Fruit fly (Drosophila melanogaster) whole organism, embryonic: ENCODE data around the gene Jhbp7.

Experiments used
- Atf3 ChIP-seq: fragments of 200-800 bp; sonication (Bioruptor generic); optimal IDR thresholded peaks from 3 replicates; lab custom pipeline; 2016; ENCODE audit warnings: missing biosample characterization, missing genetic modification characterization
- CG1024 ChIP-seq: fragments of 200-800 bp; sonication (Bioruptor generic); IDR thresholded peaks from 2 replicates; pipeline ENCODE4 v1.3.6; 2022; ENCODE audit warnings: missing biosample characterization, missing genetic modification characterization
- CG10267 ChIP-seq: fragments of 200-800 bp; sonication (Bioruptor generic); optimal IDR thresholded peaks from 2 replicates; lab custom pipeline; 2018; ENCODE audit warnings: missing biosample characterization, mild to moderate bottlenecking, missing genetic modification characterization, moderate library complexity
- CG10321 ChIP-seq: fragments of 200-800 bp; sonication (Bioruptor generic); IDR thresholded peaks from 2 replicates; pipeline ENCODE4 v1.3.6; 2022; ENCODE audit warnings: missing biosample characterization, missing genetic modification characterization
- CG12659 ChIP-seq: fragments of 200-800 bp; sonication (Bioruptor generic); optimal IDR thresholded peaks from 3 replicates; lab custom pipeline; 2017; ENCODE audit warnings: mild to moderate bottlenecking, missing biosample characterization, missing genetic modification reagents, missing genetic modification characterization
- CG13287 ChIP-seq: fragments of 200-800 bp; sonication (Bioruptor generic); IDR thresholded peaks from 2 replicates; pipeline ENCODE4 v1.3.6; 2022; ENCODE audit warnings: missing biosample characterization, missing genetic modification characterization; ENCODE audit not compliant: partially characterized antibody
- CG15601 ChIP-seq: fragments of 200-800 bp; sonication (Bioruptor generic); optimal IDR thresholded peaks from 3 replicates; lab custom pipeline; 2019; ENCODE audit warnings: missing biosample characterization, mild to moderate bottlenecking, missing genetic modification characterization, moderate library complexity
- CG17186 ChIP-seq: fragments of 200-800 bp; sonication (Bioruptor generic); optimal IDR thresholded peaks from 3 replicates; lab custom pipeline; 2017; ENCODE audit warnings: missing biosample characterization, missing genetic modification reagents, missing genetic modification characterization
- CG17829 ChIP-seq: fragments of 200-800 bp; optimal IDR thresholded peaks from 2 replicates; lab custom pipeline; 2019; ENCODE audit warnings: missing biosample characterization, mild to moderate bottlenecking, missing genetic modification characterization, moderate library complexity
- CG30020 ChIP-seq: fragments of 200-800 bp; optimal IDR thresholded peaks from 2 replicates; lab custom pipeline; 2019; ENCODE audit warnings: missing biosample characterization, mild to moderate bottlenecking, missing genetic modification characterization, moderate library complexity
- CG30403 ChIP-seq: fragments of 200-800 bp; sonication (Bioruptor generic); optimal IDR thresholded peaks from 3 replicates; lab custom pipeline; 2016; ENCODE audit warnings: missing biosample characterization, missing genetic modification characterization
- CG32532 ChIP-seq: fragments of 200-800 bp; sonication (Bioruptor generic); IDR thresholded peaks from 2 replicates; pipeline ENCODE4 v1.3.6; 2022; ENCODE audit warnings: missing biosample characterization, missing genetic modification characterization
- CG34376 ChIP-seq: fragments of 200-800 bp; sonication (Bioruptor generic); optimal IDR thresholded peaks from 2 replicates; lab custom pipeline; 2018; ENCODE audit warnings: missing biosample characterization, mild to moderate bottlenecking, missing genetic modification characterization
- CG3995 ChIP-seq: fragments of 200-800 bp; sonication (Bioruptor generic); optimal IDR thresholded peaks from 3 replicates; lab custom pipeline; 2016; ENCODE audit warnings: missing biosample characterization, missing genetic modification characterization
- CG4820 ChIP-seq: fragments of 200-800 bp; sonication (Bioruptor generic); optimal IDR thresholded peaks from 3 replicates; lab custom pipeline; 2016; ENCODE audit warnings: missing biosample characterization, missing genetic modification characterization
- CG6854 ChIP-seq: fragments of 200-800 bp; sonication (Bioruptor generic); optimal IDR thresholded peaks from 3 replicates; lab custom pipeline; 2017; ENCODE audit warnings: missing biosample characterization, mild to moderate bottlenecking, missing genetic modification characterization
- CG7556 ChIP-seq: fragments of 200-800 bp; sonication (Bioruptor generic); optimal IDR thresholded peaks from 2 replicates; lab custom pipeline; 2017; ENCODE audit warnings: missing biosample characterization, mild to moderate bottlenecking, missing genetic modification characterization
- CG7963 ChIP-seq: fragments of 200-800 bp; sonication (Bioruptor generic); IDR thresholded peaks from 3 replicates; pipeline ENCODE4 v1.3.6; 2022; ENCODE audit warnings: missing biosample characterization, missing genetic modification characterization; ENCODE audit not compliant: partially characterized antibody
- CG9797 ChIP-seq: fragments of 200-800 bp; sonication (Bioruptor generic); optimal IDR thresholded peaks from 3 replicates; lab custom pipeline; 2018; ENCODE audit warnings: missing biosample characterization, mild to moderate bottlenecking, missing genetic modification characterization
- CG9932 ChIP-seq: fragments of 200-800 bp; sonication (Bioruptor generic); IDR thresholded peaks from 2 replicates; pipeline ENCODE4 v1.3.6; 2022; ENCODE audit warnings: missing biosample characterization, missing genetic modification characterization
- CkIIα-i1 ChIP-seq: fragments of 200-800 bp; sonication (Bioruptor generic); IDR thresholded peaks from 2 replicates; pipeline ENCODE4 v1.3.6; 2022; ENCODE audit warnings: missing biosample characterization, missing genetic modification characterization
- Dp ChIP-seq: fragments of 200-800 bp; sonication (Bioruptor generic); optimal IDR thresholded peaks from 2 replicates; lab custom pipeline; 2018; ENCODE audit warnings: missing biosample characterization, mild to moderate bottlenecking, missing genetic modification characterization, moderate library complexity
- Dref ChIP-seq: fragments of 200-800 bp; sonication (Bioruptor generic); IDR thresholded peaks from 2 replicates; pipeline ENCODE4 v1.3.6; 2022; ENCODE audit warnings: missing biosample characterization, missing genetic modification characterization
- HLH4C ChIP-seq: fragments of 200-800 bp; sonication (Bioruptor generic); IDR thresholded peaks from 3 replicates; pipeline ENCODE4 v1.3.6; 2022; ENCODE audit warnings: missing biosample characterization, missing genetic modification characterization; ENCODE audit not compliant: partially characterized antibody
- Hr51 ChIP-seq, 2 experiments: fragments of 200-800 bp; sonication (Bioruptor generic); optimal IDR thresholded peaks; 2 replicates in 1 of 2; 3 replicates in 1 of 2; lab custom pipeline; 2016 to 2018; ENCODE audit warnings: missing biosample characterization in 2 of 2, missing genetic modification characterization in 2 of 2, mild to moderate bottlenecking in 1 of 2, moderate library complexity in 1 of 2
- Med ChIP-seq: fragments of 200-800 bp; sonication (Bioruptor generic); peaks from one replicate; lab custom pipeline; 2016; ENCODE audit warnings: missing biosample characterization, missing genetic modification characterization, mild to moderate bottlenecking, inconsistent platforms, moderate library complexity
- Meics ChIP-seq: fragments of 200-800 bp; sonication (Bioruptor generic); optimal IDR thresholded peaks from 2 replicates; lab custom pipeline; 2017; ENCODE audit warnings: missing biosample characterization, mild to moderate bottlenecking, missing genetic modification characterization
- Nf-YC ChIP-seq: fragments of 200-800 bp; optimal IDR thresholded peaks from 3 replicates; lab custom pipeline; 2019; ENCODE audit warnings: missing biosample characterization, mild to moderate bottlenecking, missing genetic modification characterization, moderate library complexity
- PHDP ChIP-seq: fragments of 200-800 bp; sonication (Bioruptor generic); optimal IDR thresholded peaks from 3 replicates; lab custom pipeline; 2018; ENCODE audit warnings: missing biosample characterization, mild to moderate bottlenecking, missing genetic modification characterization, moderate library complexity
- Rx ChIP-seq: fragments of 200-800 bp; sonication (Bioruptor generic); IDR thresholded peaks from 2 replicates; pipeline ENCODE4 v1.3.6; 2022; ENCODE audit warnings: missing biosample characterization, missing genetic modification characterization
- Scr ChIP-seq: fragments of 200-800 bp; sonication (Bioruptor generic); IDR thresholded peaks from 2 replicates; pipeline ENCODE4 v1.3.6; 2022; ENCODE audit warnings: missing biosample characterization, missing genetic modification characterization; ENCODE audit not compliant: partially characterized antibody
- Sin3A ChIP-seq: fragments of >200 bp; optimal IDR thresholded peaks from 2 replicates; lab custom pipeline; 2018
- Six4 ChIP-seq: fragments of 200-800 bp; sonication (Bioruptor generic); optimal IDR thresholded peaks from 2 replicates; lab custom pipeline; 2016; ENCODE audit warnings: missing biosample characterization, missing genetic modification characterization
- amos ChIP-seq: fragments of 200-800 bp; sonication (Bioruptor generic); IDR thresholded peaks from 2 replicates; pipeline ENCODE4 v1.3.6; 2022; ENCODE audit warnings: missing biosample characterization, missing genetic modification characterization; ENCODE audit not compliant: partially characterized antibody
- bbx ChIP-seq: fragments of 200-800 bp; sonication (Bioruptor generic); IDR thresholded peaks from 2 replicates; pipeline ENCODE4 v1.3.6; 2022; ENCODE audit warnings: missing biosample characterization, missing genetic modification characterization; ENCODE audit not compliant: partially characterized antibody
- corto ChIP-seq: fragments of 200-800 bp; sonication (Bioruptor generic); optimal IDR thresholded peaks from 2 replicates; lab custom pipeline; 2016; ENCODE audit warnings: missing biosample characterization, mild to moderate bottlenecking, missing genetic modification characterization, moderate library complexity
- dati ChIP-seq: fragments of 200-800 bp; sonication (Bioruptor generic); IDR thresholded peaks from 2 replicates; pipeline ENCODE4 v1.3.6; 2022; ENCODE audit warnings: missing biosample characterization, missing genetic modification characterization
- grau ChIP-seq: fragments of 200-800 bp; optimal IDR thresholded peaks from 3 replicates; lab custom pipeline; 2019; ENCODE audit warnings: missing biosample characterization, mild to moderate bottlenecking, missing genetic modification characterization, moderate library complexity
- h ChIP-seq: fragments of >200 bp; optimal IDR thresholded peaks from 2 replicates; lab custom pipeline; 2017
- hb ChIP-seq: fragments of 200-800 bp; sonication (Bioruptor generic); IDR thresholded peaks from 3 replicates; pipeline ENCODE4 v1.3.6; 2022; ENCODE audit warnings: missing biosample characterization, missing genetic modification characterization; ENCODE audit not compliant: partially characterized antibody
- hth ChIP-seq: fragments of >200 bp; optimal IDR thresholded peaks from 2 replicates; lab custom pipeline; 2017; ENCODE audit warnings: inconsistent platforms
- ind ChIP-seq: fragments of 200-800 bp; sonication (Bioruptor generic); optimal IDR thresholded peaks from 3 replicates; lab custom pipeline; 2016; ENCODE audit warnings: missing biosample characterization, missing genetic modification characterization
- phol ChIP-seq: fragments of 200-800 bp; sonication (Bioruptor generic); optimal IDR thresholded peaks from 3 replicates; lab custom pipeline; 2018; ENCODE audit warnings: missing biosample characterization, mild to moderate bottlenecking, missing genetic modification characterization, moderate library complexity
- rib ChIP-seq: fragments of 200-800 bp; sonication (Bioruptor generic); IDR thresholded peaks from 2 replicates; pipeline ENCODE4 v1.3.6; 2022; ENCODE audit warnings: missing biosample characterization, missing genetic modification characterization
- row ChIP-seq: fragments of 200-800 bp; sonication (Bioruptor generic); IDR thresholded peaks from 3 replicates; pipeline ENCODE4 v1.3.6; 2022; ENCODE audit warnings: missing biosample characterization, missing genetic modification characterization
- tna ChIP-seq: fragments of 200-800 bp; sonication (Bioruptor generic); IDR thresholded peaks from 2 replicates; pipeline ENCODE4 v1.3.6; 2022; ENCODE audit warnings: missing biosample characterization, missing genetic modification characterization; ENCODE audit not compliant: partially characterized antibody
- unc-4 ChIP-seq: fragments of 200-800 bp; sonication (Bioruptor generic); IDR thresholded peaks from 2 replicates; pipeline ENCODE4 v1.3.6; 2022; ENCODE audit warnings: missing biosample characterization, missing genetic modification characterization; ENCODE audit not compliant: partially characterized antibody
- vvl ChIP-seq: fragments of 200-800 bp; sonication (Bioruptor generic); IDR thresholded peaks from 2 replicates; pipeline ENCODE4 v1.3.6; 2022; ENCODE audit warnings: missing biosample characterization, missing genetic modification characterization

Jhbp7 gene

dm6 chr3R:25249145-25250141 is 12.0 kb downstream of the Jhbp7 start, which contains the start of gene Nup358 (continued):
- TF ChIP-seq CG7556 (GFP tag; lab: Kevin White, UChicago) (no peak), PHDP (tag; lab: Kevin White, UChicago) (no peak), CG17186 (GFP tag; lab: Kevin White, UChicago) (peak; percentile 58), CG30020 (tag; lab: Kevin White, UChicago) (peak; percentile 35), CG12659 (GFP tag; lab: Kevin White, UChicago) (peak; percentile 46), tna (GFP tag; lab: Robert Waterston, UW) (peak; percentile 98), Dp (GFP tag; lab: Kevin White, UChicago) (peak; percentile 51), Med (peak; percentile 72), CG10267 (peak; percentile 61), amos (GFP tag; lab: Robert Waterston, UW) (peak; percentile 99), CG17829 (tag; lab: Kevin White, UChicago) (peak; percentile 35), Sin3A (peak; percentile 75), grau (peak; percentile 34), CG15601 (tag; lab: Kevin White, UChicago) (peak; percentile 37), bbx (GFP tag; lab: Robert Waterston, UW) (peak; percentile 99), Six4 (GFP tag; lab: Kevin White, UChicago) (no peak), CG9932 (GFP tag; lab: Robert Waterston, UW) (peak; percentile 64), hb (GFP tag; lab: Robert Waterston, UW) (peak; percentile 99), Dref (GFP tag; lab: Robert Waterston, UW) (peak; percentile 98), unc-4 (GFP tag; lab: Robert Waterston, UW) (peak; percentile 96), CG34376 (peak; percentile 30), CG3995 (peak; percentile 53), HLH4C (GFP tag; lab: Robert Waterston, UW) (peak; percentile 99), Rx (GFP tag; lab: Robert Waterston, UW) (no peak), row (GFP tag; lab: Robert Waterston, UW) (peak; percentile 64), Scr (GFP tag; lab: Robert Waterston, UW) (peak; percentile 98), rib (peak; percentile 95), CG13287 (GFP tag; lab: Robert Waterston, UW) (peak; percentile 97), corto (peak; percentile 16), CG30403 (peak; percentile 20), CG32532 (GFP tag; lab: Robert Waterston, UW) (peak; percentile 21; the same call in 1 of the 2 replicates), Nf-YC (peak; percentile 11), CG10321 (GFP tag; lab: Robert Waterston, UW) (no peak)

- TF ChIP-seq CG7963 (GFP tag; lab: Robert Waterston, UW) = peak; percentile 99
- peak; percentile 97 for TF ChIP-seq CG4820 (GFP tag; lab: Kevin White, UChicago)
- no peak for TF ChIP-seq h (lab: Kevin White, UChicago)
- no peak for TF ChIP-seq hth (lab: Kevin White, UChicago)
- peak; percentile 99 for TF ChIP-seq ind (GFP tag; lab: Kevin White, UChicago)
- TF ChIP-seq vvl = peak; percentile 99
- TF ChIP-seq Atf3 (GFP tag; lab: Kevin White, UChicago) = peak; percentile 98
- TF ChIP-seq CkIIα-i1 (GFP tag; lab: Robert Waterston, UW) = peak; percentile 90
- peak; percentile 96 to 99 for TF ChIP-seq Hr51 (GFP tag; optimal IDR thresholded peaks at IDR 0.05; lab: Kevin White, UChicago)
- TF ChIP-seq Meics = peak; percentile 96
- TF ChIP-seq CG6854 (GFP tag; lab: Kevin White, UChicago) = peak; percentile 88
- TF ChIP-seq dati = peak; percentile 95
- TF ChIP-seq phol (tag; lab: Kevin White, UChicago) = peak; percentile 98
- peak; percentile 95 for TF ChIP-seq CG1024 (GFP tag; lab: Robert Waterston, UW)
- peak; percentile 66 for TF ChIP-seq CG9797 (GFP tag; lab: Kevin White, UChicago)
Measured at dm6 chr3R:25258628-25259240, 21.3 kb downstream of the Jhbp7 start, which contains the start of gene CG11857. Gene CG11857 (plus strand): TSS chr3R:25258898.
